Fruit fly (Drosophila melanogaster) whole organism, wandering third instar larva: ENCODE results near the gene Bem46.

ENCODE experiments used
- Abd-B ChIP-seq: fragments of >200 bp; optimal IDR thresholded peaks from 2 replicates; lab custom pipeline; 2017; ENCODE audit warnings: missing biosample characterization, missing genetic modification characterization
- CG9705 ChIP-seq: fragments of 200-800 bp; sonication (Bioruptor generic); optimal IDR thresholded peaks from 2 replicates; lab custom pipeline; 2018; ENCODE audit warnings: missing biosample characterization, mild to moderate bottlenecking, missing genetic modification characterization
- CrebA ChIP-seq: fragments of 200-800 bp; sonication (Bioruptor generic); optimal IDR thresholded peaks from 2 replicates; lab custom pipeline; 2016; ENCODE audit warnings: missing biosample characterization, mild to moderate bottlenecking, missing genetic modification characterization, borderline replicate concordance
- Dfd ChIP-seq: fragments of >200 bp; optimal IDR thresholded peaks from 2 replicates; lab custom pipeline; 2017; ENCODE audit warnings: missing biosample characterization, missing genetic modification characterization
- Dif ChIP-seq: fragments of 200-275, 200-300 bp; sonication (Bioruptor generic); optimal IDR thresholded peaks from 2 replicates; lab custom pipeline; 2018; ENCODE audit warnings: missing biosample characterization, missing genetic modification characterization; ENCODE audit not compliant: partially characterized antibody
- GATAd ChIP-seq: sonication (Bioruptor generic); optimal IDR thresholded peaks from 2 replicates; lab custom pipeline; 2016; ENCODE audit warnings: missing biosample characterization, missing genetic modification characterization
- Hr78 ChIP-seq: fragments of >200 bp; optimal IDR thresholded peaks from 2 replicates; lab custom pipeline; 2017; ENCODE audit warnings: missing biosample characterization, missing genetic modification characterization
- Jra ChIP-seq: sonication (Bioruptor generic); optimal IDR thresholded peaks from 2 replicates; lab custom pipeline; 2016; ENCODE audit warnings: missing biosample characterization, missing genetic modification characterization
- Mio ChIP-seq: sonication (Bioruptor generic); optimal IDR thresholded peaks from 2 replicates; lab custom pipeline; 2016; ENCODE audit warnings: missing biosample characterization, missing genetic modification characterization
- Myc ChIP-seq: fragments of >200 bp; optimal IDR thresholded peaks from 2 replicates; lab custom pipeline; 2017
- N ChIP-seq: fragments of >200 bp; optimal IDR thresholded peaks from 2 replicates; lab custom pipeline; 2018; ENCODE audit warnings: missing biosample characterization, missing external identifiers, missing genetic modification characterization
- OdsH ChIP-seq: fragments of 200-800 bp; sonication (Bioruptor generic); optimal IDR thresholded peaks from 2 replicates; lab custom pipeline; 2016; ENCODE audit warnings: missing biosample characterization, mild to moderate bottlenecking, missing genetic modification characterization
- Rel ChIP-seq, 2 experiments: fragments of 200-800 bp; sonication (Bioruptor generic) in 1 of 2; optimal IDR thresholded peaks; 2 replicates in 1 of 2; 3 replicates in 1 of 2; lab custom pipeline; 2016 to 2019; ENCODE audit warnings: mild to moderate bottlenecking in 2 of 2, missing biosample characterization in 2 of 2, missing genetic modification characterization in 2 of 2, moderate library complexity in 1 of 2
- Sp1 ChIP-seq: fragments of 200-800 bp; sonication (Bioruptor generic); optimal IDR thresholded peaks from 3 replicates; lab custom pipeline; 2019; ENCODE audit warnings: missing biosample characterization, mild to moderate bottlenecking, missing genetic modification characterization, moderate library complexity
- Vsx2 ChIP-seq: fragments of 200-300, 225-300 bp; sonication (Bioruptor generic); optimal IDR thresholded peaks from 2 replicates; lab custom pipeline; 2018; ENCODE audit warnings: missing biosample characterization, missing genetic modification characterization; ENCODE audit not compliant: partially characterized antibody
- br ChIP-seq: fragments of 200-800 bp; sonication (Bioruptor generic); optimal IDR thresholded peaks from 2 replicates; lab custom pipeline; 2016; ENCODE audit warnings: missing biosample characterization, missing genetic modification characterization
- brk ChIP-seq: fragments of 200-800 bp; sonication (Bioruptor generic); optimal IDR thresholded peaks from 2 replicates; lab custom pipeline; 2016; ENCODE audit warnings: missing biosample characterization, mild to moderate bottlenecking, missing genetic modification characterization
- dl ChIP-seq, 2 experiments: fragments of 175-275, 200-275 bp in 1 of 2; fragments of 200-275 bp in 1 of 2; sonication (Bioruptor generic); optimal IDR thresholded peaks; lab custom pipeline; 2018; ENCODE audit warnings: mild to moderate bottlenecking in 2 of 2, missing biosample characterization in 2 of 2, missing genetic modification characterization in 2 of 2, moderate library complexity in 2 of 2; ENCODE audit not compliant: partially characterized antibody in 2 of 2, insufficient read depth in 1 of 2
- dsf ChIP-seq: sonication (Bioruptor generic); optimal IDR thresholded peaks from 2 replicates; lab custom pipeline; 2016; ENCODE audit warnings: missing biosample characterization, missing genetic modification characterization, borderline replicate concordance
- ey ChIP-seq: fragments of 200-800 bp; sonication (Bioruptor generic); optimal IDR thresholded peaks from 2 replicates; lab custom pipeline; 2016; ENCODE audit warnings: missing biosample characterization, missing genetic modification characterization
- foxo ChIP-seq, 2 experiments: fragments of 200-800 bp; sonication (Bioruptor generic); optimal IDR thresholded peaks; 2 replicates in 1 of 2; 3 replicates in 1 of 2; lab custom pipeline; 2016 to 2017; ENCODE audit warnings: missing biosample characterization in 2 of 2, missing genetic modification characterization in 2 of 2
- fru ChIP-seq: fragments of 200-800 bp; sonication (Bioruptor generic); optimal IDR thresholded peaks from 3 replicates; lab custom pipeline; 2016; ENCODE audit warnings: missing biosample characterization, mild to moderate bottlenecking, missing genetic modification characterization
- h ChIP-seq: fragments of 200-800 bp; sonication (Bioruptor generic); optimal IDR thresholded peaks from 3 replicates; lab custom pipeline; 2016; ENCODE audit warnings: missing biosample characterization, mild to moderate bottlenecking, missing genetic modification characterization
- jim ChIP-seq: fragments of 175-275, 200-325 bp; sonication (Bioruptor generic); optimal IDR thresholded peaks from 2 replicates; lab custom pipeline; 2016; ENCODE audit warnings: missing biosample characterization, mild to moderate bottlenecking, missing genetic modification characterization
- lola ChIP-seq: fragments of >200 bp; optimal IDR thresholded peaks from 2 replicates; lab custom pipeline; 2017; ENCODE audit warnings: missing biosample characterization, missing genetic modification characterization
- pan ChIP-seq: fragments of >200 bp; optimal IDR thresholded peaks from 2 replicates; lab custom pipeline; 2017
- psq ChIP-seq: fragments of 200-800 bp; sonication (Bioruptor generic); optimal IDR thresholded peaks from 3 replicates; lab custom pipeline; 2017; ENCODE audit warnings: missing biosample characterization, mild to moderate bottlenecking, missing genetic modification characterization, moderate library complexity
- rgr ChIP-seq: fragments of 200-800 bp; sonication (Bioruptor generic); optimal IDR thresholded peaks from 3 replicates; lab custom pipeline; 2016; ENCODE audit warnings: missing biosample characterization, mild to moderate bottlenecking, missing genetic modification characterization
- sv ChIP-seq: fragments of 200-800 bp; sonication (Bioruptor generic); optimal IDR thresholded peaks from 3 replicates; lab custom pipeline; 2016; ENCODE audit warnings: missing biosample characterization, missing genetic modification characterization
- tai ChIP-seq: sonication (Bioruptor generic); optimal IDR thresholded peaks from 2 replicates; lab custom pipeline; 2016; ENCODE audit warnings: missing biosample characterization, missing genetic modification characterization
- usp ChIP-seq: fragments of >200 bp; optimal IDR thresholded peaks from 2 replicates; lab custom pipeline; 2017; ENCODE audit warnings: missing biosample characterization, missing genetic modification characterization
- woc ChIP-seq: sonication (Bioruptor generic); optimal IDR thresholded peaks from 2 replicates; lab custom pipeline; 2016; ENCODE audit warnings: missing biosample characterization, mild to moderate bottlenecking, missing genetic modification characterization

Bem46 gene

dm6 chr2L:2992664-2993174 lies 4.8 kb downstream of the Bem46 start, which contains the start of the genes okr and CG3558:
Gene okr (minus strand): TSS chr2L:2992759.
Gene CG3558 (plus strand): TSS chr2L:2992870.
- no peak for TF ChIP-seq Hr78 (GFP tag; lab: Kevin White, UChicago)
- no peak for TF ChIP-seq brk (GFP tag; lab: Kevin White, UChicago)
- no peak for TF ChIP-seq jim (GFP tag; lab: Kevin White, UChicago)
- no peak for TF ChIP-seq usp (GFP tag; lab: Kevin White, UChicago)
- TF ChIP-seq CG9705 (GFP tag; lab: Kevin White, UChicago): peak; percentile 1
- TF ChIP-seq Sp1 (GFP tag; lab: Kevin White, UChicago): no peak
- no peak for TF ChIP-seq psq
- TF ChIP-seq tai (GFP tag; lab: Kevin White, UChicago): no peak
- TF ChIP-seq GATAd: no peak
- no peak for TF ChIP-seq Dfd (GFP tag; lab: Kevin White, UChicago)
- no peak for TF ChIP-seq fru (GFP tag; lab: Kevin White, UChicago)
- no peak for TF ChIP-seq ey (GFP tag; lab: Kevin White, UChicago)
- TF ChIP-seq dl (GFP tag; optimal IDR thresholded peaks at IDR 0.05; lab: Kevin White, UChicago; ENCODE audit: insufficient read depth in 1 of 2, partially characterized antibody in 2 of 2): no peak
- peak; percentile 2 for TF ChIP-seq sv (GFP tag; lab: Kevin White, UChicago)
- TF ChIP-seq woc (GFP tag; lab: Kevin White, UChicago): no peak
- no peak for TF ChIP-seq Dif (GFP tag; lab: Kevin White, UChicago)
- no peak for TF ChIP-seq Abd-B
- no peak for TF ChIP-seq OdsH
- TF ChIP-seq h: no peak
- TF ChIP-seq Rel (GFP tag; optimal IDR thresholded peaks at IDR 0.05; lab: Kevin White, UChicago): no peak
- peak; percentile 2 for TF ChIP-seq Rel (tag; optimal IDR thresholded peaks at IDR 0.05; lab: Kevin White, UChicago)
- peak; percentile 16 for TF ChIP-seq Myc
- TF ChIP-seq Jra (GFP tag; lab: Kevin White, UChicago): no peak
- no peak for TF ChIP-seq N (GFP tag; lab: Kevin White, UChicago)
- TF ChIP-seq, all 38 proteins: peak for 4

- TF ChIP-seq Jra (GFP tag; lab: Kevin White, UChicago) (no peak), CrebA (GFP tag; lab: Kevin White, UChicago) (no peak), GATAd (no peak), ey (GFP tag; lab: Kevin White, UChicago) (no peak), Dfd (GFP tag; lab: Kevin White, UChicago) (no peak), br (GFP tag; lab: Kevin White, UChicago) (no peak), Myc (no peak), Vsx2 (no peak), dl (GFP tag; optimal IDR thresholded peaks at IDR 0.05; lab: Kevin White, UChicago; ENCODE audit: insufficient read depth in 1 of 2, partially characterized antibody in 2 of 2) (no peak), OdsH (no peak), Mio (GFP tag; lab: Kevin White, UChicago) (no peak), rgr (GFP tag; lab: Kevin White, UChicago) (no peak), pan (lab: Kevin White, UChicago) (no peak), foxo (GFP tag; optimal IDR thresholded peaks at IDR 0.05; lab: Kevin White, UChicago) (no peak), tai (GFP tag; lab: Kevin White, UChicago) (no peak), lola (GFP tag; lab: Kevin White, UChicago) (no peak), brk (GFP tag; lab: Kevin White, UChicago) (no peak)
Observed at dm6 chr2L:2993236-2993635, 5.3 kb downstream of the Bem46 start.

- TF ChIP-seq woc (GFP tag; lab: Kevin White, UChicago): no peak
- no peak for TF ChIP-seq dsf (GFP tag; lab: Kevin White, UChicago)
- no peak for TF ChIP-seq lola (GFP tag; lab: Kevin White, UChicago)
- no peak for TF ChIP-seq usp (GFP tag; lab: Kevin White, UChicago)
Observed at dm6 chr2L:2993702-2994101, 5.8 kb downstream of the Bem46 start.

- TF ChIP-seq Dif (GFP tag; lab: Kevin White, UChicago) (peak; percentile 75), Myc (peak; percentile 40), Rel (GFP tag; optimal IDR thresholded peaks at IDR 0.05; lab: Kevin White, UChicago) (no peak), Rel (tag; optimal IDR thresholded peaks at IDR 0.05; lab: Kevin White, UChicago) (peak; percentile 39), Sp1 (GFP tag; lab: Kevin White, UChicago) (no peak), Vsx2 (peak; percentile 60), Jra (GFP tag; lab: Kevin White, UChicago) (peak; percentile 28), lola (GFP tag; lab: Kevin White, UChicago) (no peak), h (peak; percentile 6), dl (GFP tag; optimal IDR thresholded peaks at IDR 0.05; lab: Kevin White, UChicago; ENCODE audit: insufficient read depth in 1 of 2, partially characterized antibody in 2 of 2) (peak in 1 of 2 experiments; percentile 3), foxo (GFP tag; optimal IDR thresholded peaks at IDR 0.05; lab: Kevin White, UChicago) (peak in 1 of 2 experiments; percentile 50), sv (GFP tag; lab: Kevin White, UChicago) (no peak)
- TF ChIP-seq, all 38 proteins: peak for 8
Observed at dm6 chr2L:2999113-2999512, 11.2 kb downstream of the Bem46 start, which contains the start of gene Ccdc85. Gene Ccdc85 (plus strand): TSS chr2L:2999286.
